Worm (Caenorhabditis elegans) whole organism, L1 larva: ENCODE results near the gene ZK470.2.

Experiments
- C04F5.9 ChIP-seq: sonication (generic microtip); optimal IDR thresholded peaks from 2 replicates; lab custom pipeline; 2016; ENCODE audit warnings: missing genetic modification characterization, missing compliant biosample characterization
- C16A3.4 ChIP-seq: fragments of 150-350 bp; optimal IDR thresholded peaks from 2 replicates; lab custom pipeline; 2014; ENCODE audit warnings: missing biosample characterization, missing genetic modification characterization
- C34B4.2 ChIP-seq: sonication (generic microtip); optimal IDR thresholded peaks from 2 replicates; lab custom pipeline; 2017; ENCODE audit warnings: mild to moderate bottlenecking, missing genetic modification characterization, missing compliant biosample characterization
- Y116A8C.19 ChIP-seq: sonication (generic microtip); optimal IDR thresholded peaks from 2 replicates; lab custom pipeline; 2016; ENCODE audit warnings: missing compliant biosample characterization, missing genetic modification characterization, borderline replicate concordance
- alr-1 ChIP-seq: fragments of 200-800 bp; sonication (Bioruptor generic); optimal IDR thresholded peaks from 2 replicates; lab custom pipeline; 2018; ENCODE audit warnings: borderline replicate concordance, mild to moderate bottlenecking, missing genetic modification characterization, missing compliant biosample characterization
- aly-2 ChIP-seq: fragments of 150-350 bp; optimal IDR thresholded peaks from 2 replicates; lab custom pipeline; 2014; ENCODE audit warnings: missing biosample characterization, missing genetic modification characterization
- blmp-1 ChIP-seq: fragments of 150-350 bp; optimal IDR thresholded peaks from 2 replicates; lab custom pipeline; 2014; ENCODE audit warnings: missing biosample characterization, missing genetic modification characterization
- ceh-88 ChIP-seq: fragments of 200-800 bp; sonication (Bioruptor generic); IDR thresholded peaks from 2 replicates; pipeline ENCODE4 v1.3.6; 2022; ENCODE audit warnings: missing genetic modification characterization, missing compliant biosample characterization
- dsc-1 ChIP-seq: sonication (generic microtip); optimal IDR thresholded peaks from 2 replicates; lab custom pipeline; 2016; ENCODE audit warnings: mild to moderate bottlenecking, missing genetic modification characterization, missing compliant biosample characterization
- efl-1 ChIP-seq, 4 experiments: fragments of 150-350 bp; optimal IDR thresholded peaks in 3 of 4; peaks in 1 of 4; 1 replicate in 1 of 4; 2 replicates in 3 of 4; lab custom pipeline; 2014; ENCODE audit warnings: missing biosample characterization in 2 of 4, missing genetic modification characterization in 2 of 4, missing genetic modification reagents in 2 of 4
- efl-3 ChIP-seq: fragments of 200-800 bp; sonication (Bioruptor generic); optimal IDR thresholded peaks from 2 replicates; lab custom pipeline; 2018; ENCODE audit warnings: mild to moderate bottlenecking, missing genetic modification characterization, missing compliant biosample characterization
- egl-13 ChIP-seq: sonication (generic microtip); optimal IDR thresholded peaks from 2 replicates; lab custom pipeline; 2016; ENCODE audit warnings: missing genotype, missing genetic modification reagents, missing genetic modification characterization, missing compliant biosample characterization
- elt-3 ChIP-seq, 6 experiments: fragments of 150-350 bp in 1 of 6; sonication (generic microtip); optimal IDR thresholded peaks; 2 replicates each; lab custom pipeline; 2017 to 2018; ENCODE audit warnings: missing biosample characterization in 6 of 6, missing genetic modification characterization in 6 of 6, inconsistent platforms in 1 of 6
- fkh-10 ChIP-seq: sonication (generic microtip); optimal IDR thresholded peaks from 2 replicates; lab custom pipeline; 2017; ENCODE audit warnings: missing biosample characterization, missing genetic modification reagents, missing genetic modification characterization
- fkh-4 ChIP-seq: sonication (generic microtip); optimal IDR thresholded peaks from 2 replicates; lab custom pipeline; 2016; ENCODE audit warnings: missing compliant biosample characterization, missing genetic modification characterization, borderline replicate concordance
- fkh-8 ChIP-seq: sonication (generic microtip); optimal IDR thresholded peaks from 2 replicates; lab custom pipeline; 2016; ENCODE audit warnings: mild to moderate bottlenecking, missing genetic modification characterization, missing compliant biosample characterization
- fos-1 ChIP-seq: fragments of 150-350 bp; optimal IDR thresholded peaks from 2 replicates; lab custom pipeline; 2014; ENCODE audit warnings: missing biosample characterization, missing genetic modification characterization
- hlh-17 ChIP-seq: fragments of 200-800 bp; sonication (Bioruptor generic); optimal IDR thresholded peaks from 2 replicates; lab custom pipeline; 2018; ENCODE audit warnings: missing genetic modification characterization, mild to moderate bottlenecking, missing compliant biosample characterization, moderate library complexity, borderline replicate concordance
- hlh-4 ChIP-seq: sonication (generic microtip); optimal IDR thresholded peaks from 2 replicates; lab custom pipeline; 2016; ENCODE audit warnings: mild to moderate bottlenecking, missing genetic modification characterization, missing compliant biosample characterization
- irx-1 ChIP-seq: sonication (generic microtip); optimal IDR thresholded peaks from 2 replicates; lab custom pipeline; 2016; ENCODE audit warnings: missing genetic modification characterization, missing compliant biosample characterization
- lin-14 ChIP-seq: fragments of 200-800 bp; sonication (Bioruptor generic); optimal IDR thresholded peaks from 2 replicates; lab custom pipeline; 2018; ENCODE audit warnings: mild to moderate bottlenecking, missing genetic modification characterization, moderate library complexity, missing compliant biosample characterization
- lin-35 ChIP-seq, 2 experiments: fragments of 150-350 bp; optimal IDR thresholded peaks; 2 replicates each; lab custom pipeline; 2014; ENCODE audit warnings: missing biosample characterization in 2 of 2, missing genetic modification characterization in 2 of 2, missing genetic modification reagents in 2 of 2
- lin-39 ChIP-seq: fragments of 150-350 bp; optimal IDR thresholded peaks from 2 replicates; lab custom pipeline; 2014; ENCODE audit warnings: missing biosample characterization, missing genetic modification reagents, missing genetic modification characterization
- lir-3 ChIP-seq: sonication (generic microtip); optimal IDR thresholded peaks from 2 replicates; lab custom pipeline; 2016; ENCODE audit warnings: mild to moderate bottlenecking, missing genetic modification characterization, moderate library complexity, missing compliant biosample characterization; ENCODE audit not compliant: poor library complexity
- mdl-1 ChIP-seq, 2 experiments: fragments of 150-350 bp; optimal IDR thresholded peaks; 2 replicates each; lab custom pipeline; 2014 to 2017; ENCODE audit warnings: missing biosample characterization in 2 of 2, missing genetic modification characterization in 2 of 2, inconsistent platforms in 1 of 2
- mep-1 ChIP-seq: fragments of 150-350 bp; optimal IDR thresholded peaks from 2 replicates; lab custom pipeline; 2014; ENCODE audit warnings: missing biosample characterization, missing genetic modification characterization
- nhr-19 ChIP-seq: fragments of 200-800 bp; sonication (Bioruptor generic); conservative IDR thresholded peaks from 2 replicates; pipeline ENCODE4 v1.3.6; 2022; ENCODE audit warnings: missing genetic modification characterization, missing compliant biosample characterization
- nhr-20 ChIP-seq: sonication (generic microtip); optimal IDR thresholded peaks from 2 replicates; lab custom pipeline; 2016; ENCODE audit warnings: mild to moderate bottlenecking, missing genetic modification characterization, missing compliant biosample characterization
- nhr-28 ChIP-seq: fragments of 150-350 bp; optimal IDR thresholded peaks from 2 replicates; lab custom pipeline; 2014; ENCODE audit warnings: missing biosample characterization, missing genetic modification characterization
- nhr-71 ChIP-seq: sonication (generic microtip); optimal IDR thresholded peaks from 2 replicates; lab custom pipeline; 2016; ENCODE audit warnings: mild to moderate bottlenecking, missing genetic modification characterization, moderate library complexity, missing compliant biosample characterization
- nhr-77 ChIP-seq: fragments of 150-350 bp; optimal IDR thresholded peaks from 2 replicates; lab custom pipeline; 2014; ENCODE audit warnings: missing biosample characterization, missing genetic modification characterization
- nhr-84 ChIP-seq: sonication (generic microtip); optimal IDR thresholded peaks from 2 replicates; lab custom pipeline; 2017; ENCODE audit warnings: missing biosample characterization, missing genetic modification characterization
- nhr-85 ChIP-seq: sonication (generic microtip); peaks from one replicate; lab custom pipeline; 2016; ENCODE audit warnings: missing genetic modification characterization, inconsistent platforms, missing compliant biosample characterization
- pax-3 ChIP-seq: fragments of 200-800 bp; sonication (Bioruptor generic); optimal IDR thresholded peaks from 2 replicates; lab custom pipeline; 2018; ENCODE audit warnings: mild to moderate bottlenecking, missing genetic modification characterization, moderate library complexity, missing compliant biosample characterization
- rnt-1 ChIP-seq: sonication (generic microtip); optimal IDR thresholded peaks from 2 replicates; lab custom pipeline; 2016; ENCODE audit warnings: mild to moderate bottlenecking, missing genetic modification characterization, moderate library complexity, missing compliant biosample characterization
- skn-1 ChIP-seq: fragments of 150-350 bp; optimal IDR thresholded peaks from 2 replicates; lab custom pipeline; 2014; ENCODE audit warnings: missing biosample characterization, missing genetic modification characterization
- snu-23 ChIP-seq: sonication (generic microtip); optimal IDR thresholded peaks from 2 replicates; lab custom pipeline; 2016; ENCODE audit warnings: missing genetic modification characterization, missing compliant biosample characterization
- sup-37 ChIP-seq: fragments of 200-800 bp; sonication (Bioruptor generic); optimal IDR thresholded peaks from 2 replicates; lab custom pipeline; 2018; ENCODE audit warnings: mild to moderate bottlenecking, missing genetic modification characterization, missing compliant biosample characterization
- swsn-7 ChIP-seq: sonication (generic microtip); optimal IDR thresholded peaks from 2 replicates; lab custom pipeline; 2016; ENCODE audit warnings: missing genetic modification characterization, missing compliant biosample characterization
- tlp-1 ChIP-seq: fragments of 150-350 bp; optimal IDR thresholded peaks from 2 replicates; lab custom pipeline; 2014; ENCODE audit warnings: missing biosample characterization, missing genetic modification characterization
- unc-62 ChIP-seq: fragments of 150-350 bp; optimal IDR thresholded peaks from 2 replicates; lab custom pipeline; 2014; ENCODE audit warnings: missing biosample characterization, missing genetic modification reagents, missing genetic modification characterization
- unc-86 ChIP-seq: sonication (generic microtip); optimal IDR thresholded peaks from 2 replicates; lab custom pipeline; 2016; ENCODE audit warnings: missing genetic modification characterization, missing compliant biosample characterization
- unc-98 ChIP-seq: fragments of 200-800 bp; sonication (Bioruptor generic); IDR thresholded peaks from 2 replicates; pipeline ENCODE4 v1.3.6; 2022; ENCODE audit warnings: missing genetic modification characterization, missing compliant biosample characterization
- vab-15 ChIP-seq: sonication (generic microtip); optimal IDR thresholded peaks from 2 replicates; lab custom pipeline; 2017; ENCODE audit warnings: missing genotype, mild to moderate bottlenecking, missing genetic modification characterization, missing compliant biosample characterization
- zag-1 ChIP-seq: fragments of 150-350 bp; optimal IDR thresholded peaks from 2 replicates; lab custom pipeline; 2014; ENCODE audit warnings: missing biosample characterization, missing genetic modification characterization
- zip-4 ChIP-seq: fragments of 200-800 bp; sonication (Bioruptor generic); optimal IDR thresholded peaks from 2 replicates; lab custom pipeline; 2018; ENCODE audit warnings: mild to moderate bottlenecking, missing genetic modification characterization, moderate library complexity, missing compliant biosample characterization
- ztf-4 ChIP-seq: fragments of 150-350 bp; optimal IDR thresholded peaks from 2 replicates; lab custom pipeline; 2014; ENCODE audit warnings: missing biosample characterization, missing genetic modification characterization

The ZK470.2 gene

ce11 chrX:4143260-4144018, 8.5 kb downstream of the ZK470.2 start:
- TF ChIP-seq ztf-4 (tag; lab: Kevin White, UChicago) (peak; percentile 51), fkh-8 (tag; lab: Kevin White, UChicago) (peak; percentile 43), mep-1 (tag; lab: Kevin White, UChicago) (peak; percentile 50), zip-4 (GFP tag; lab: Kevin White, UChicago) (no peak), lin-39 (no peak), efl-1 (optimal IDR thresholded peaks at IDR 0.05; lab: Kevin White, UChicago) (no peak), efl-1 (GFP tag; optimal IDR thresholded peaks at IDR 0.05 in 1 of 2; lab: Kevin White, UChicago) (peak in 1 of 2 experiments; percentile 50), fkh-10 (GFP tag; lab: Kevin White, UChicago) (no peak), hlh-17 (no peak), unc-86 (tag; lab: Kevin White, UChicago) (peak; percentile 19), lin-35 (GFP tag; optimal IDR thresholded peaks at IDR 0.05; lab: Kevin White, UChicago) (peak in 1 of 2 experiments; percentile 4), pax-3 (peak; percentile 3), blmp-1 (tag; lab: Kevin White, UChicago) (peak; percentile 33), nhr-85 (tag; lab: Kevin White, UChicago) (no peak), swsn-7 (tag; lab: Kevin White, UChicago) (no peak), mdl-1 (tag; optimal IDR thresholded peaks at IDR 0.05; lab: Kevin White, UChicago) (no peak), unc-62 (no peak)

ce11 chrX:4144136-4144781, 9.3 kb downstream of the ZK470.2 start:
- peak in 2 of 6 experiments; percentile 6 to 22 for TF ChIP-seq elt-3 (tag; optimal IDR thresholded peaks at IDR 0.05; lab: Kevin White, UChicago)
- peak; percentile 57 for TF ChIP-seq lin-14 (GFP tag; lab: Kevin White, UChicago)
- TF ChIP-seq unc-86 (tag; lab: Kevin White, UChicago) = no peak
- no peak for TF ChIP-seq ceh-88 (GFP tag; lab: Robert Waterston, UW)
- no peak for TF ChIP-seq lir-3 (tag; lab: Kevin White, UChicago)
- TF ChIP-seq fkh-8 (tag; lab: Kevin White, UChicago) = no peak
- no peak for TF ChIP-seq tlp-1 (tag; lab: Kevin White, UChicago)
- no peak for TF ChIP-seq fos-1 (tag; lab: Kevin White, UChicago)
- TF ChIP-seq alr-1 (tag; lab: Kevin White, UChicago) = no peak
- TF ChIP-seq C04F5.9 (tag; lab: Kevin White, UChicago) = no peak
- TF ChIP-seq C34B4.2 (tag; lab: Kevin White, UChicago) = no peak
- TF ChIP-seq rnt-1 = peak; percentile 34
- no peak for TF ChIP-seq zag-1 (tag; lab: Kevin White, UChicago)
- TF ChIP-seq nhr-77 (tag; lab: Kevin White, UChicago) = no peak
- TF ChIP-seq nhr-71 = peak; percentile 28
- TF ChIP-seq nhr-19 (GFP tag; lab: Robert Waterston, UW) = no peak
- 0 out of 2 replicates have a peak, but pooled peaks have one; percentile 12 for TF ChIP-seq unc-98 (GFP tag; lab: Robert Waterston, UW)
- TF ChIP-seq efl-1 (optimal IDR thresholded peaks at IDR 0.05; lab: Kevin White, UChicago) = no peak
- peak in 1 of 2 experiments; percentile 92 for TF ChIP-seq efl-1 (GFP tag; optimal IDR thresholded peaks at IDR 0.05 in 1 of 2; lab: Kevin White, UChicago)
- peak; percentile 53 for TF ChIP-seq skn-1 (tag; lab: Kevin White, UChicago)
- TF ChIP-seq lin-35 (GFP tag; optimal IDR thresholded peaks at IDR 0.05; lab: Kevin White, UChicago) = peak in 1 of 2 experiments; percentile 60
- TF ChIP-seq egl-13 (tag; lab: Kevin White, UChicago) = no peak
- no peak for TF ChIP-seq vab-15
- no peak for TF ChIP-seq fkh-10 (GFP tag; lab: Kevin White, UChicago)
- peak in 1 of 2 experiments; percentile 31 for TF ChIP-seq mdl-1 (tag; optimal IDR thresholded peaks at IDR 0.05; lab: Kevin White, UChicago)
- peak; percentile 4 for TF ChIP-seq mep-1 (tag; lab: Kevin White, UChicago)
- peak; percentile 33 for TF ChIP-seq nhr-20
- TF ChIP-seq sup-37 = no peak
- TF ChIP-seq nhr-28 (tag; lab: Kevin White, UChicago) = no peak
- TF ChIP-seq aly-2 (tag; lab: Kevin White, UChicago) = no peak
- no peak for TF ChIP-seq hlh-4 (tag; lab: Kevin White, UChicago)
- TF ChIP-seq C16A3.4 (tag; lab: Kevin White, UChicago) = no peak
- TF ChIP-seq snu-23 (GFP tag; lab: Kevin White, UChicago) = peak; percentile 2
- no peak for TF ChIP-seq fkh-4 (tag; lab: Kevin White, UChicago)
- TF ChIP-seq efl-3 (GFP tag; lab: Kevin White, UChicago) = no peak
- TF ChIP-seq Y116A8C.19 (tag; lab: Kevin White, UChicago) = no peak
- no peak for TF ChIP-seq nhr-84 (tag; lab: Kevin White, UChicago)
- no peak for TF ChIP-seq irx-1 (tag; lab: Kevin White, UChicago)
- TF ChIP-seq dsc-1 (tag; lab: Kevin White, UChicago) = no peak
